Fruit fly (Drosophila melanogaster) whole organism, embryonic: ENCODE data around the gene Cyp4g15.

Experiments used
- Atf6 ChIP-seq: fragments of 200-800 bp; sonication (Bioruptor generic); IDR thresholded peaks from 2 replicates; pipeline ENCODE4 v1.3.6; 2022; ENCODE audit warnings: missing biosample characterization, missing genetic modification characterization
- CG10209 ChIP-seq: fragments of 200-800 bp; sonication (Bioruptor generic); optimal IDR thresholded peaks from 3 replicates; lab custom pipeline; 2017; ENCODE audit warnings: missing biosample characterization, mild to moderate bottlenecking, missing genetic modification characterization, missing genetic modification reagents
- CG11247 ChIP-seq: fragments of 200-800 bp; sonication (Bioruptor generic); IDR thresholded peaks from 2 replicates; pipeline ENCODE4 v1.3.6; 2022; ENCODE audit warnings: missing biosample characterization, missing genetic modification characterization
- CG11723 ChIP-seq: fragments of 200-800 bp; sonication (Bioruptor generic); optimal IDR thresholded peaks from 2 replicates; lab custom pipeline; 2017; ENCODE audit warnings: missing biosample characterization, mild to moderate bottlenecking, missing genetic modification characterization
- CG12155 ChIP-seq: fragments of 200-800 bp; sonication (Bioruptor generic); optimal IDR thresholded peaks from 3 replicates; lab custom pipeline; 2016; ENCODE audit warnings: missing biosample characterization, missing genetic modification characterization
- CG12659 ChIP-seq: fragments of 200-800 bp; sonication (Bioruptor generic); optimal IDR thresholded peaks from 3 replicates; lab custom pipeline; 2017; ENCODE audit warnings: mild to moderate bottlenecking, missing biosample characterization, missing genetic modification reagents, missing genetic modification characterization
- CG17612 ChIP-seq: fragments of 200-800 bp; sonication (Bioruptor generic); IDR thresholded peaks from 2 replicates; pipeline ENCODE4 v1.3.6; 2022; ENCODE audit warnings: missing biosample characterization, missing genetic modification characterization
- CG17802 ChIP-seq: fragments of 200-800 bp; sonication (Bioruptor generic); optimal IDR thresholded peaks from 2 replicates; lab custom pipeline; 2018; ENCODE audit warnings: missing biosample characterization, mild to moderate bottlenecking, missing genetic modification characterization, moderate library complexity
- CG18262 ChIP-seq: fragments of 200-800 bp; optimal IDR thresholded peaks from 3 replicates; lab custom pipeline; 2019; ENCODE audit warnings: missing biosample characterization, mild to moderate bottlenecking, missing genetic modification characterization, moderate library complexity
- CG2120 ChIP-seq: fragments of 200-800 bp; sonication (Bioruptor generic); optimal IDR thresholded peaks from 3 replicates; lab custom pipeline; 2016; ENCODE audit warnings: missing biosample characterization, missing genetic modification characterization
- CG30431 ChIP-seq: fragments of 200-800 bp; sonication (Bioruptor generic); optimal IDR thresholded peaks from 2 replicates; lab custom pipeline; 2017; ENCODE audit warnings: missing biosample characterization, missing genetic modification characterization
- CG3065 ChIP-seq: fragments of 200-800 bp; sonication (Bioruptor generic); optimal IDR thresholded peaks from 2 replicates; lab custom pipeline; 2016; ENCODE audit warnings: missing biosample characterization, missing genetic modification characterization
- CG4820 ChIP-seq: fragments of 200-800 bp; sonication (Bioruptor generic); optimal IDR thresholded peaks from 3 replicates; lab custom pipeline; 2016; ENCODE audit warnings: missing biosample characterization, missing genetic modification characterization
- CG4854 ChIP-seq: fragments of 200-800 bp; sonication (Bioruptor generic); optimal IDR thresholded peaks from 2 replicates; lab custom pipeline; 2016; ENCODE audit warnings: missing biosample characterization, missing genetic modification characterization, inconsistent platforms
- CG5245 ChIP-seq: fragments of 200-800 bp; sonication (Bioruptor generic); optimal IDR thresholded peaks from 3 replicates; lab custom pipeline; 2016; ENCODE audit warnings: missing biosample characterization, missing genetic modification characterization
- CG6175 ChIP-seq: fragments of 200-800 bp; sonication (Bioruptor generic); IDR thresholded peaks from 3 replicates; pipeline ENCODE4 v1.3.6; 2022; ENCODE audit warnings: missing biosample characterization, missing genetic modification characterization
- CG7963 ChIP-seq: fragments of 200-800 bp; sonication (Bioruptor generic); IDR thresholded peaks from 3 replicates; pipeline ENCODE4 v1.3.6; 2022; ENCODE audit warnings: missing biosample characterization, missing genetic modification characterization; ENCODE audit not compliant: partially characterized antibody
- CG8281 ChIP-seq: fragments of 200-800 bp; sonication (Bioruptor generic); optimal IDR thresholded peaks from 2 replicates; lab custom pipeline; 2018; ENCODE audit warnings: missing biosample characterization, mild to moderate bottlenecking, missing genetic modification characterization, moderate library complexity
- Dbx ChIP-seq: fragments of 200-800 bp; sonication (Bioruptor generic); IDR thresholded peaks from 3 replicates; pipeline ENCODE4 v1.3.6; 2022; ENCODE audit warnings: missing biosample characterization, missing genetic modification characterization
- Drgx ChIP-seq: fragments of 200-800 bp; sonication (Bioruptor generic); IDR thresholded peaks from 2 replicates; pipeline ENCODE4 v1.3.6; 2022; ENCODE audit warnings: missing biosample characterization, missing genetic modification characterization
- Fer3 ChIP-seq: fragments of 200-800 bp; sonication (Bioruptor generic); optimal IDR thresholded peaks from 2 replicates; lab custom pipeline; 2018; ENCODE audit warnings: missing biosample characterization, mild to moderate bottlenecking, missing genetic modification characterization, moderate library complexity
- GATAe ChIP-seq: fragments of 200-800 bp; sonication (Bioruptor generic); conservative IDR thresholded peaks from 2 replicates; pipeline ENCODE4 v1.3.6; 2022; ENCODE audit warnings: missing biosample characterization, missing genetic modification characterization
- H2.0 ChIP-seq: fragments of 200-800 bp; sonication (Bioruptor generic); IDR thresholded peaks from 2 replicates; pipeline ENCODE4 v1.3.6; 2022; ENCODE audit warnings: missing biosample characterization, missing genetic modification characterization
- HLHmδ ChIP-seq: fragments of 200-800 bp; sonication (Bioruptor generic); optimal IDR thresholded peaks from 2 replicates; lab custom pipeline; 2018; ENCODE audit warnings: missing biosample characterization, mild to moderate bottlenecking, missing genetic modification characterization, moderate library complexity
- Hand ChIP-seq: fragments of 200-800 bp; sonication (Bioruptor generic); optimal IDR thresholded peaks from 2 replicates; lab custom pipeline; 2017; ENCODE audit warnings: mild to moderate bottlenecking, missing biosample characterization, missing genetic modification reagents, missing genetic modification characterization
- Lhr ChIP-seq: fragments of 200-800 bp; sonication (Bioruptor generic); optimal IDR thresholded peaks from 3 replicates; lab custom pipeline; 2017; ENCODE audit warnings: mild to moderate bottlenecking, missing biosample characterization, missing genetic modification reagents, missing genetic modification characterization
- Mad ChIP-seq: fragments of 200-800 bp; sonication (Bioruptor generic); optimal IDR thresholded peaks from 2 replicates; lab custom pipeline; 2016; ENCODE audit warnings: missing biosample characterization, missing genetic modification characterization
- Max ChIP-seq: fragments of 200-800 bp; sonication (Bioruptor generic); optimal IDR thresholded peaks from 2 replicates; lab custom pipeline; 2016; ENCODE audit warnings: missing biosample characterization, mild to moderate bottlenecking, missing genetic modification characterization
- Med ChIP-seq: fragments of 200-800 bp; sonication (Bioruptor generic); peaks from one replicate; lab custom pipeline; 2016; ENCODE audit warnings: missing biosample characterization, missing genetic modification characterization, mild to moderate bottlenecking, inconsistent platforms, moderate library complexity
- Stat92E ChIP-seq, 3 experiments: fragments of >200 bp in 2 of 3; fragments of 200-800 bp in 1 of 3; sonication (Bioruptor generic) in 1 of 3; optimal IDR thresholded peaks; 2 replicates each; lab custom pipeline; 2017 to 2019; ENCODE audit warnings: missing biosample characterization in 3 of 3, missing genetic modification characterization in 3 of 3, mild to moderate bottlenecking in 1 of 3, moderate library complexity in 1 of 3
- Usf ChIP-seq: fragments of 200-800 bp; sonication (Bioruptor generic); optimal IDR thresholded peaks from 2 replicates; lab custom pipeline; 2017; ENCODE audit warnings: missing genotype, missing biosample characterization, missing genetic modification characterization
- ara ChIP-seq: fragments of 200-800 bp; sonication (Bioruptor generic); IDR thresholded peaks from 2 replicates; pipeline ENCODE4 v1.3.6; 2022; ENCODE audit warnings: missing biosample characterization, missing genetic modification characterization
- ato ChIP-seq: fragments of 200-800 bp; sonication (Bioruptor generic); IDR thresholded peaks from 2 replicates; pipeline ENCODE4 v1.3.6; 2022; ENCODE audit warnings: missing biosample characterization, missing genetic modification characterization; ENCODE audit not compliant: partially characterized antibody
- caup ChIP-seq: fragments of 200-800 bp; sonication (Bioruptor generic); optimal IDR thresholded peaks from 3 replicates; lab custom pipeline; 2017; ENCODE audit warnings: missing biosample characterization, mild to moderate bottlenecking, missing genetic modification characterization, moderate library complexity; ENCODE audit not compliant: severe bottlenecking
- corto ChIP-seq: fragments of 200-800 bp; sonication (Bioruptor generic); optimal IDR thresholded peaks from 2 replicates; lab custom pipeline; 2016; ENCODE audit warnings: missing biosample characterization, mild to moderate bottlenecking, missing genetic modification characterization, moderate library complexity
- eve ChIP-seq, 2 experiments: fragments of >200 bp; optimal IDR thresholded peaks; 2 replicates each; lab custom pipeline; 2017; ENCODE audit warnings: missing biosample characterization in 2 of 2, missing genetic modification characterization in 2 of 2
- gcm ChIP-seq: fragments of 200-800 bp; sonication (Bioruptor generic); optimal IDR thresholded peaks from 2 replicates; lab custom pipeline; 2019; ENCODE audit warnings: missing biosample characterization, mild to moderate bottlenecking, missing genetic modification characterization, moderate library complexity
- gro ChIP-seq: fragments of 200-800 bp; sonication (Bioruptor generic); optimal IDR thresholded peaks from 2 replicates; lab custom pipeline; 2016; ENCODE audit warnings: missing biosample characterization, missing genetic modification characterization
- hth ChIP-seq: fragments of >200 bp; optimal IDR thresholded peaks from 2 replicates; lab custom pipeline; 2017; ENCODE audit warnings: inconsistent platforms
- insv ChIP-seq, 2 experiments: fragments of 200-800 bp; sonication (Bioruptor generic); optimal IDR thresholded peaks; 3 replicates each; lab custom pipeline; 2016 to 2018; ENCODE audit warnings: missing biosample characterization in 2 of 2, missing genetic modification characterization in 2 of 2
- lmd ChIP-seq: fragments of 200-800 bp; sonication (Bioruptor generic); IDR thresholded peaks from 2 replicates; pipeline ENCODE4 v1.3.6; 2022; ENCODE audit warnings: missing biosample characterization, missing genetic modification characterization
- mam ChIP-seq: fragments of 200-800 bp; sonication (Bioruptor generic); optimal IDR thresholded peaks from 3 replicates; lab custom pipeline; 2016; ENCODE audit warnings: missing biosample characterization, missing genetic modification characterization
- mld ChIP-seq: fragments of 200-800 bp; sonication (Bioruptor generic); IDR thresholded peaks from 3 replicates; pipeline ENCODE4 v1.3.6; 2022; ENCODE audit warnings: missing biosample characterization, missing genetic modification characterization; ENCODE audit not compliant: partially characterized antibody
- org-1 ChIP-seq: fragments of 200-800 bp; sonication (Bioruptor generic); optimal IDR thresholded peaks from 2 replicates; lab custom pipeline; 2017; ENCODE audit warnings: missing biosample characterization, missing genetic modification characterization
- pros ChIP-seq: fragments of 200-800 bp; sonication (Bioruptor generic); optimal IDR thresholded peaks from 3 replicates; lab custom pipeline; 2019; ENCODE audit warnings: missing biosample characterization, mild to moderate bottlenecking, missing genetic modification characterization, moderate library complexity
- shn ChIP-seq: fragments of 200-800 bp; sonication (Bioruptor generic); optimal IDR thresholded peaks from 3 replicates; lab custom pipeline; 2016; ENCODE audit warnings: missing biosample characterization, missing genetic modification characterization
- sima ChIP-seq: fragments of 200-800 bp; sonication (Bioruptor generic); optimal IDR thresholded peaks from 2 replicates; lab custom pipeline; 2016; ENCODE audit warnings: missing biosample characterization, missing genetic modification characterization
- tio ChIP-seq: fragments of 200-800 bp; sonication (Bioruptor generic); optimal IDR thresholded peaks from 2 replicates; lab custom pipeline; 2017; ENCODE audit warnings: missing biosample characterization, missing genetic modification characterization, inconsistent platforms
- tx ChIP-seq: fragments of 200-800 bp; sonication (Bioruptor generic); optimal IDR thresholded peaks from 2 replicates; lab custom pipeline; 2016; ENCODE audit warnings: missing biosample characterization, missing genetic modification characterization

The Cyp4g15 gene

DNA sequence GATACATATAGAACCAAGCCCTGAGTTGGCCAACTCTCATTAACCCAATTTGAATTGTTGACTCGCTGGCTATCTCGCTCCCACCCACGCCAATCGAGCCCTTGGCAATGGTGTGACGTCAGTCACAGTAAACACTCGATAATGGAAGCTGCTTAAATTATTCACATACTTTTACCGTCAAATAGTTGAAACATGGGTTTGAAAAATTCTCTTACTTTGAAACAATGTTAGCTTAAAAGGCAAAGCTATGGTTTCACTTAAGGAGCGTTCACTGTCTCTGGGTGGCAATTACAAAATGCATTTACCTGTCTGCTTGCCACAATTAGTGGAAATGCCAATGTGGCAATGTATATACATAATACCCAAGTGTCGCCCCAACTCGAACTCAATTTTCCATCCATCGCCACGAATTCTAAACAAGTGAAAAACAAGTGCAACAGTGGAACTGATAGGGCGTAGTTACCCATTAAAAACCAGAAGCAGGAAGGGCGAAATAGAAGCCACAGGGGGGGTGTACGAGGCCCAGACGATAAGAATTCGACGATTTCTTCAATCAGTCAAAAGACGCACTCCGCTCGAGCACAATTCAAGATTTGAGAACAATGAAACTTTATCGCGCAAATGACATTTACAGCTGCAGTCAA is 27.3 kb upstream of the Cyp4g15 start (continued):
- TF ChIP-seq Lhr (GFP tag; lab: Kevin White, UChicago) (peak; percentile 37), CG10209 (GFP tag; lab: Kevin White, UChicago) (peak; percentile 82), Dbx (GFP tag; lab: Robert Waterston, UW) (peak; percentile 79), eve (GFP tag; optimal IDR thresholded peaks at IDR 0.05; lab: Kevin White, UChicago) (peak in 1 of 2 experiments; percentile 92), CG17612 (peak; percentile 80), CG4854 (peak; percentile 73), HLHmδ (GFP tag; lab: Kevin White, UChicago) (no peak), sima (GFP tag; lab: Kevin White, UChicago) (no peak), pros (no peak), CG3065 (no peak), CG18262 (tag; lab: Kevin White, UChicago) (peak; percentile 71), caup (GFP tag; lab: Kevin White, UChicago) (peak; percentile 80), CG12659 (GFP tag; lab: Kevin White, UChicago) (peak; percentile 86), Mad (GFP tag; lab: Kevin White, UChicago) (peak; percentile 80), CG11723 (GFP tag; lab: Kevin White, UChicago) (peak; percentile 62), CG30431 (GFP tag; lab: Kevin White, UChicago) (peak; percentile 72), CG7963 (GFP tag; lab: Robert Waterston, UW) (no peak), lmd (GFP tag; lab: Robert Waterston, UW) (peak; percentile 88), CG5245 (GFP tag; lab: Kevin White, UChicago) (peak; percentile 74), mam (peak; percentile 87), corto (GFP tag; lab: Kevin White, UChicago) (no peak), Hand (GFP tag; lab: Kevin White, UChicago) (peak; percentile 60), GATAe (GFP tag; lab: Robert Waterston, UW) (peak; percentile 43; the same call in 1 of the 2 replicates), Fer3 (peak; percentile 88), Drgx (peak; percentile 70), gcm (peak; percentile 56), mld (no peak), tio (peak; percentile 77), Usf (peak; percentile 52), Med (peak; percentile 98), CG12155 (GFP tag; lab: Kevin White, UChicago) (peak; percentile 67), Stat92E (GFP tag; optimal IDR thresholded peaks at IDR 0.05; lab: Kevin White, UChicago) (no peak), CG17802 (peak; percentile 60), CG4820 (peak; percentile 75), gro (peak; percentile 75), Max (GFP tag; lab: Kevin White, UChicago) (peak; percentile 65), ato (GFP tag; lab: Robert Waterston, UW) (no peak), ara (peak; percentile 81), Atf6 (GFP tag; lab: Robert Waterston, UW) (peak; percentile 85), CG2120 (peak; percentile 88), CG6175 (GFP tag; lab: Robert Waterston, UW) (0 out of 3 replicates have a peak, but pooled peaks have one; percentile 63), CG8281 (tag; lab: Kevin White, UChicago) (peak; percentile 59), insv (GFP tag; optimal IDR thresholded peaks at IDR 0.05; lab: Kevin White, UChicago) (peak in 1 of 2 experiments; percentile 51), tx (GFP tag; lab: Kevin White, UChicago) (peak; percentile 80), CG11247 (GFP tag; lab: Robert Waterston, UW) (peak; percentile 90), hth (lab: Kevin White, UChicago) (no peak), H2.0 (GFP tag; lab: Robert Waterston, UW) (peak; percentile 85), shn (GFP tag; lab: Kevin White, UChicago) (peak; percentile 74), org-1 (GFP tag; lab: Kevin White, UChicago) (peak; percentile 78)
